Worm (Caenorhabditis elegans) whole organism, L1 larva: ENCODE data around the gene Y82E9BR.14.

Experiments
- C04F5.9 ChIP-seq: sonication (generic microtip); optimal IDR thresholded peaks from 2 replicates; lab custom pipeline; 2016; ENCODE audit warnings: missing genetic modification characterization, missing compliant biosample characterization
- C34B4.2 ChIP-seq: sonication (generic microtip); optimal IDR thresholded peaks from 2 replicates; lab custom pipeline; 2017; ENCODE audit warnings: mild to moderate bottlenecking, missing genetic modification characterization, missing compliant biosample characterization
- alr-1 ChIP-seq: fragments of 200-800 bp; sonication (Bioruptor generic); optimal IDR thresholded peaks from 2 replicates; lab custom pipeline; 2018; ENCODE audit warnings: borderline replicate concordance, mild to moderate bottlenecking, missing genetic modification characterization, missing compliant biosample characterization
- aly-2 ChIP-seq: fragments of 150-350 bp; optimal IDR thresholded peaks from 2 replicates; lab custom pipeline; 2014; ENCODE audit warnings: missing biosample characterization, missing genetic modification characterization
- ceh-63 ChIP-seq: fragments of 200-800 bp; sonication (Bioruptor generic); optimal IDR thresholded peaks from 2 replicates; lab custom pipeline; 2018; ENCODE audit warnings: mild to moderate bottlenecking, missing genetic modification characterization, missing compliant biosample characterization
- ceh-8 ChIP-seq: fragments of 200-800 bp; sonication (Bioruptor generic); optimal IDR thresholded peaks from 2 replicates; lab custom pipeline; 2018; ENCODE audit warnings: mild to moderate bottlenecking, missing genetic modification characterization, moderate library complexity, missing compliant biosample characterization
- ceh-82 ChIP-seq, 3 experiments: fragments of 150-350 bp in 1 of 3; sonication (generic microtip) in 2 of 3; optimal IDR thresholded peaks; 2 replicates each; lab custom pipeline; 2014 to 2017; ENCODE audit warnings: missing biosample characterization in 3 of 3, missing genetic modification characterization in 3 of 3
- ceh-88 ChIP-seq: fragments of 200-800 bp; sonication (Bioruptor generic); IDR thresholded peaks from 2 replicates; pipeline ENCODE4 v1.3.6; 2022; ENCODE audit warnings: missing genetic modification characterization, missing compliant biosample characterization
- ceh-90 ChIP-seq: sonication (generic microtip); optimal IDR thresholded peaks from 2 replicates; lab custom pipeline; 2016; ENCODE audit warnings: missing genetic modification characterization, missing compliant biosample characterization
- ces-1 ChIP-seq: fragments of 150-350 bp; optimal IDR thresholded peaks from 2 replicates; lab custom pipeline; 2014; ENCODE audit warnings: missing biosample characterization, missing genetic modification reagents, missing genetic modification characterization
- efl-3 ChIP-seq: fragments of 200-800 bp; sonication (Bioruptor generic); optimal IDR thresholded peaks from 2 replicates; lab custom pipeline; 2018; ENCODE audit warnings: mild to moderate bottlenecking, missing genetic modification characterization, missing compliant biosample characterization
- egl-27 ChIP-seq, 2 experiments: fragments of 150-350 bp in 1 of 2; sonication (generic microtip); optimal IDR thresholded peaks; 3 replicates each; lab custom pipeline; 2017 to 2018; ENCODE audit warnings: missing biosample characterization in 2 of 2, missing genetic modification characterization in 2 of 2, missing genetic modification reagents in 2 of 2
- elt-2 ChIP-seq: sonication (generic microtip); optimal IDR thresholded peaks from 2 replicates; lab custom pipeline; 2016; ENCODE audit warnings: missing genetic modification characterization, mild to moderate bottlenecking, inconsistent platforms, missing compliant biosample characterization, missing genetic modification reagents
- fkh-4 ChIP-seq: sonication (generic microtip); optimal IDR thresholded peaks from 2 replicates; lab custom pipeline; 2016; ENCODE audit warnings: missing compliant biosample characterization, missing genetic modification characterization, borderline replicate concordance
- fos-1 ChIP-seq: fragments of 150-350 bp; optimal IDR thresholded peaks from 2 replicates; lab custom pipeline; 2014; ENCODE audit warnings: missing biosample characterization, missing genetic modification characterization
- grh-1 ChIP-seq: fragments of 200-800 bp; sonication (Bioruptor generic); IDR thresholded peaks from 2 replicates; pipeline ENCODE4 v1.3.6; 2022; ENCODE audit warnings: missing genetic modification reagents, missing genetic modification characterization, missing compliant biosample characterization
- hlh-4 ChIP-seq: sonication (generic microtip); optimal IDR thresholded peaks from 2 replicates; lab custom pipeline; 2016; ENCODE audit warnings: mild to moderate bottlenecking, missing genetic modification characterization, missing compliant biosample characterization
- hpl-2 ChIP-seq: fragments of 150-350 bp; optimal IDR thresholded peaks from 2 replicates; lab custom pipeline; 2014; ENCODE audit warnings: missing biosample characterization, missing genetic modification reagents, missing genetic modification characterization
- irx-1 ChIP-seq: sonication (generic microtip); optimal IDR thresholded peaks from 2 replicates; lab custom pipeline; 2016; ENCODE audit warnings: missing genetic modification characterization, missing compliant biosample characterization
- isw-1 ChIP-seq: fragments of 200-800 bp; sonication (Bioruptor generic); IDR thresholded peaks from 2 replicates; pipeline ENCODE4 v1.3.6; 2022; ENCODE audit warnings: missing genetic modification characterization, missing compliant biosample characterization
- lin-15B ChIP-seq: fragments of 150-350 bp; sonication (generic microtip); optimal IDR thresholded peaks from 3 replicates; lab custom pipeline; 2014; ENCODE audit warnings: missing biosample characterization, missing genetic modification characterization
- lin-39 ChIP-seq: fragments of 150-350 bp; optimal IDR thresholded peaks from 2 replicates; lab custom pipeline; 2014; ENCODE audit warnings: missing biosample characterization, missing genetic modification reagents, missing genetic modification characterization
- lir-3 ChIP-seq: sonication (generic microtip); optimal IDR thresholded peaks from 2 replicates; lab custom pipeline; 2016; ENCODE audit warnings: mild to moderate bottlenecking, missing genetic modification characterization, moderate library complexity, missing compliant biosample characterization; ENCODE audit not compliant: poor library complexity
- lsy-2 ChIP-seq, 2 experiments: fragments of 150-350 bp; optimal IDR thresholded peaks; 2 replicates each; lab custom pipeline; 2014; ENCODE audit warnings: missing biosample characterization in 2 of 2, missing genetic modification characterization in 2 of 2
- mab-9 ChIP-seq: fragments of 200-800 bp; sonication (Bioruptor generic); IDR thresholded peaks from 2 replicates; pipeline ENCODE4 v1.3.6; 2022; ENCODE audit warnings: missing genetic modification reagents, missing genetic modification characterization, missing compliant biosample characterization
- mdl-1 ChIP-seq, 2 experiments: fragments of 150-350 bp; optimal IDR thresholded peaks; 2 replicates each; lab custom pipeline; 2014 to 2017; ENCODE audit warnings: missing biosample characterization in 2 of 2, missing genetic modification characterization in 2 of 2, inconsistent platforms in 1 of 2
- mef-2 ChIP-seq: fragments of 150-350 bp; optimal IDR thresholded peaks from 2 replicates; lab custom pipeline; 2014; ENCODE audit warnings: missing biosample characterization, missing genetic modification characterization
- nhr-11 ChIP-seq: fragments of 150-350 bp; optimal IDR thresholded peaks from 2 replicates; lab custom pipeline; 2014; ENCODE audit warnings: missing biosample characterization, missing genetic modification characterization
- nhr-12 ChIP-seq: sonication (generic microtip); optimal IDR thresholded peaks from 2 replicates; lab custom pipeline; 2017; ENCODE audit warnings: missing biosample characterization, missing genetic modification characterization
- nhr-19 ChIP-seq: fragments of 200-800 bp; sonication (Bioruptor generic); conservative IDR thresholded peaks from 2 replicates; pipeline ENCODE4 v1.3.6; 2022; ENCODE audit warnings: missing genetic modification characterization, missing compliant biosample characterization
- nhr-20 ChIP-seq: sonication (generic microtip); optimal IDR thresholded peaks from 2 replicates; lab custom pipeline; 2016; ENCODE audit warnings: mild to moderate bottlenecking, missing genetic modification characterization, missing compliant biosample characterization
- nhr-237 ChIP-seq: fragments of 150-350 bp; optimal IDR thresholded peaks from 2 replicates; lab custom pipeline; 2014; ENCODE audit warnings: missing biosample characterization, missing genetic modification characterization
- nhr-28 ChIP-seq: fragments of 150-350 bp; optimal IDR thresholded peaks from 2 replicates; lab custom pipeline; 2014; ENCODE audit warnings: missing biosample characterization, missing genetic modification characterization
- nhr-77 ChIP-seq: fragments of 150-350 bp; optimal IDR thresholded peaks from 2 replicates; lab custom pipeline; 2014; ENCODE audit warnings: missing biosample characterization, missing genetic modification characterization
- nhr-84 ChIP-seq: sonication (generic microtip); optimal IDR thresholded peaks from 2 replicates; lab custom pipeline; 2017; ENCODE audit warnings: missing biosample characterization, missing genetic modification characterization
- nhr-85 ChIP-seq: sonication (generic microtip); peaks from one replicate; lab custom pipeline; 2016; ENCODE audit warnings: missing genetic modification characterization, inconsistent platforms, missing compliant biosample characterization
- pag-3 ChIP-seq: sonication (generic microtip); optimal IDR thresholded peaks from 2 replicates; lab custom pipeline; 2017; ENCODE audit warnings: missing genetic modification characterization, mild to moderate bottlenecking, missing compliant biosample characterization, antibody characterized with exemption, borderline replicate concordance; ENCODE audit not compliant: insufficient read depth
- pax-3 ChIP-seq: fragments of 200-800 bp; sonication (Bioruptor generic); optimal IDR thresholded peaks from 2 replicates; lab custom pipeline; 2018; ENCODE audit warnings: mild to moderate bottlenecking, missing genetic modification characterization, moderate library complexity, missing compliant biosample characterization
- rnt-1 ChIP-seq: sonication (generic microtip); optimal IDR thresholded peaks from 2 replicates; lab custom pipeline; 2016; ENCODE audit warnings: mild to moderate bottlenecking, missing genetic modification characterization, moderate library complexity, missing compliant biosample characterization
- snu-23 ChIP-seq: sonication (generic microtip); optimal IDR thresholded peaks from 2 replicates; lab custom pipeline; 2016; ENCODE audit warnings: missing genetic modification characterization, missing compliant biosample characterization
- sox-4 ChIP-seq: sonication (generic microtip); optimal IDR thresholded peaks from 2 replicates; lab custom pipeline; 2016; ENCODE audit warnings: missing genetic modification characterization, missing compliant biosample characterization
- sptf-1 ChIP-seq: fragments of 150-350 bp; optimal IDR thresholded peaks from 2 replicates; lab custom pipeline; 2014; ENCODE audit warnings: missing biosample characterization, missing genetic modification characterization
- swsn-7 ChIP-seq: sonication (generic microtip); optimal IDR thresholded peaks from 2 replicates; lab custom pipeline; 2016; ENCODE audit warnings: missing genetic modification characterization, missing compliant biosample characterization
- tlp-1 ChIP-seq: fragments of 150-350 bp; optimal IDR thresholded peaks from 2 replicates; lab custom pipeline; 2014; ENCODE audit warnings: missing biosample characterization, missing genetic modification characterization
- unc-30 ChIP-seq: sonication (generic microtip); optimal IDR thresholded peaks from 2 replicates; lab custom pipeline; 2017; ENCODE audit warnings: missing biosample characterization, missing genetic modification characterization
- unc-86 ChIP-seq: sonication (generic microtip); optimal IDR thresholded peaks from 2 replicates; lab custom pipeline; 2016; ENCODE audit warnings: missing genetic modification characterization, missing compliant biosample characterization
- unc-98 ChIP-seq: fragments of 200-800 bp; sonication (Bioruptor generic); IDR thresholded peaks from 2 replicates; pipeline ENCODE4 v1.3.6; 2022; ENCODE audit warnings: missing genetic modification characterization, missing compliant biosample characterization
- vab-15 ChIP-seq: sonication (generic microtip); optimal IDR thresholded peaks from 2 replicates; lab custom pipeline; 2017; ENCODE audit warnings: missing genotype, mild to moderate bottlenecking, missing genetic modification characterization, missing compliant biosample characterization

Gene Y82E9BR.14

DNA sequence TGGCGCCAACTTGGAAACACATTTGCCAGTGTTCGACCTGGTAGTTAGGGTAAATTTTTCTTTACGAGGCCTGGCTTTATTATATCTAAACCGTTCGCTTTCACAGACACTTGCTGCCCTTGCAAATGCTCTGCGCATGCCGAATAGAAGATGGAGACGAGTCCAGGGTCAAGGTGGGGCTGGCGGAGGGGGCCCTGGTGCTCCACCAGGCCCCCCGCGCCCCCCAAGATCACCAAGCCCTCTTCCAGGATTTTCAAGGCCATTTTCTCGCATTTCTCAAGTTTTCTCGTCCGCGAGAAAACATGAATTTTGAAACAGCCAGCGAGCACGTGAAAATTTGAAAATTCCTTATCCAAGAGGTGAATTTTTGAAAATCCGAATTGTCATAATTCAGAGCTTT lies 25.7 kb upstream of the Y82E9BR.14 start:
- TF ChIP-seq hpl-2 = no peak
- no peak for TF ChIP-seq sox-4 (tag; lab: Kevin White, UChicago)
- no peak for TF ChIP-seq lir-3 (tag; lab: Kevin White, UChicago)
- TF ChIP-seq elt-2 (tag; lab: Kevin White, UChicago) = no peak

DNA sequence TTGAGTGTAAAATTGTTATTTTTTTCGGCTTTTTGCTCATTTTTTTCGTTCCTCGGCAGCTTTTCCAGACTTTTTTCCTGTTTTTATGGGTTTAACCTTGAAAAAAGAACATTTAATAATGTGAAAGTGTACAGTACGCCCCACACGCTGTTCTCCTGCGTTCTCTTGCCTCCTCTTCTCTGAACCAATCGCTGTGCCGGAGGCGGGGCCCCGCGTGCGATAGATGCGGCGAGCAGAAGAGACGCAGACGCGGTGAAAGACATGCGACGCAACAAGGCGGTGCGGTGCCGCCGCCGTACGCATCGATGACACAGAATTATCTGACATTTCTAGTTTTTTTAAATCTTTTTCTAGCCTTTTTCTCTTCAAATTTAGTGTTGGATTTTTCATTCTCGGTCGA lies 22.8 kb upstream of the Y82E9BR.14 start:
- TF ChIP-seq mef-2 (tag; lab: Kevin White, UChicago) (no peak), ceh-8 (no peak), unc-98 (GFP tag; lab: Robert Waterston, UW) (no peak), nhr-11 (tag; lab: Kevin White, UChicago) (no peak), nhr-12 (tag; lab: Kevin White, UChicago) (no peak), lsy-2 (tag; optimal IDR thresholded peaks at IDR 0.05; lab: Kevin White, UChicago) (peak; percentile 36 to 83), nhr-84 (tag; lab: Kevin White, UChicago) (no peak)

DNA sequence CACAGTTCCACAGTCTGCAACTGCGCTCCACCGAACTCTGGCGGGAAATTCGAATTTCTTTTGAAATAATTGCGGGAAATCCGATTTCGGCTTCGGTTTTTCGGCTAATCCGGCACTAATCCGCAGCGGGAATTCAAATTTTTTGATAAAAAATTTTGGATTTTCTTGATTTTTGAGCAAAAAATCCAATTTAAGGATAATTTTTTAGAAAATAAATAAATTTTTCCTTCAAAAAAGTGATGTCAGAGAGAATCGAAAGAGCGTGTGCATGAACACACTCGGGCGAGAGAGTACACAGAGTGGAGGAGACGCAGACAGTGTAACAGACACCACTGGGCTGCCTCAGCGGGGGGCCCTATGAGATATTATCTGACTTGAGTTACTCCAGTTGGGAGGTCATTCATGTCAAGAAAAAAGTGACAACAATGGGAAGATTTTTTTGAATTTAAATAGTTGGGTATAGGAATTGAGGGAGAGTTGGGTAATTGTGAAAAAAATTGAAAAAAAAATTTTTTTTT lies 16.1 kb upstream of the Y82E9BR.14 start:
- TF ChIP-seq pag-3 (tag; lab: Kevin White, UChicago) (no peak), tlp-1 (no peak), isw-1 (no peak), elt-2 (tag; lab: Kevin White, UChicago) (no peak), rnt-1 (no peak), ceh-90 (tag; lab: Kevin White, UChicago) (no peak), C34B4.2 (tag; lab: Kevin White, UChicago) (no peak), aly-2 (tag; lab: Kevin White, UChicago) (no peak), mef-2 (tag; lab: Kevin White, UChicago) (no peak), unc-30 (no peak), nhr-237 (no peak), mdl-1 (tag; optimal IDR thresholded peaks at IDR 0.05; lab: Kevin White, UChicago) (peak in 1 of 2 experiments; percentile 0), ceh-8 (no peak), fos-1 (no peak), efl-3 (no peak), unc-86 (no peak), ceh-88 (GFP tag; lab: Robert Waterston, UW) (no peak), sptf-1 (tag; lab: Kevin White, UChicago) (no peak), vab-15 (no peak), fkh-4 (tag; lab: Kevin White, UChicago) (no peak), ces-1 (GFP tag; lab: Kevin White, UChicago) (no peak), sox-4 (tag; lab: Kevin White, UChicago) (no peak), grh-1 (no peak), lsy-2 (tag; optimal IDR thresholded peaks at IDR 0.05; lab: Kevin White, UChicago) (peak; percentile 40 to 51), pax-3 (tag; lab: Kevin White, UChicago) (no peak), nhr-84 (tag; lab: Kevin White, UChicago) (no peak), C04F5.9 (no peak), swsn-7 (tag; lab: Kevin White, UChicago) (peak; percentile 27), irx-1 (tag; lab: Kevin White, UChicago) (no peak), mab-9 (no peak), nhr-20 (tag; lab: Kevin White, UChicago) (no peak), snu-23 (GFP tag; lab: Kevin White, UChicago) (peak; percentile 54), hlh-4 (tag; lab: Kevin White, UChicago) (no peak), egl-27 (tag; optimal IDR thresholded peaks at IDR 0.05; lab: Kevin White, UChicago) (no peak), lin-39 (tag; lab: Kevin White, UChicago) (no peak), nhr-11 (tag; lab: Kevin White, UChicago) (no peak), lin-15B (tag; lab: Kevin White, UChicago) (no peak), nhr-77 (tag; lab: Kevin White, UChicago) (no peak), ceh-63 (no peak), nhr-28 (no peak), nhr-85 (peak; percentile 39), nhr-19 (no peak), alr-1 (no peak), ceh-82 (tag; optimal IDR thresholded peaks at IDR 0.05; lab: Kevin White, UChicago) (peak in 1 of 3 experiments; percentile 30)
